Worm (Caenorhabditis elegans) whole organism, L1 larva: Measurements from ENCODE around the gene clc-24.

Experiments
- C16A3.4 ChIP-seq: fragments of 150-350 bp; optimal IDR thresholded peaks from 2 replicates; lab custom pipeline; 2014; ENCODE audit warnings: missing biosample characterization, missing genetic modification characterization
- C34B4.2 ChIP-seq: sonication (generic microtip); optimal IDR thresholded peaks from 2 replicates; lab custom pipeline; 2017; ENCODE audit warnings: mild to moderate bottlenecking, missing genetic modification characterization, missing compliant biosample characterization
- F16B12.6 ChIP-seq: fragments of 150-350 bp; optimal IDR thresholded peaks from 2 replicates; lab custom pipeline; 2014; ENCODE audit warnings: missing biosample characterization, missing genetic modification characterization
- Y116A8C.19 ChIP-seq: sonication (generic microtip); optimal IDR thresholded peaks from 2 replicates; lab custom pipeline; 2016; ENCODE audit warnings: missing compliant biosample characterization, missing genetic modification characterization, borderline replicate concordance
- alr-1 ChIP-seq: fragments of 200-800 bp; sonication (Bioruptor generic); optimal IDR thresholded peaks from 2 replicates; lab custom pipeline; 2018; ENCODE audit warnings: borderline replicate concordance, mild to moderate bottlenecking, missing genetic modification characterization, missing compliant biosample characterization
- aly-2 ChIP-seq: fragments of 150-350 bp; optimal IDR thresholded peaks from 2 replicates; lab custom pipeline; 2014; ENCODE audit warnings: missing biosample characterization, missing genetic modification characterization
- blmp-1 ChIP-seq: fragments of 150-350 bp; optimal IDR thresholded peaks from 2 replicates; lab custom pipeline; 2014; ENCODE audit warnings: missing biosample characterization, missing genetic modification characterization
- ceh-63 ChIP-seq: fragments of 200-800 bp; sonication (Bioruptor generic); optimal IDR thresholded peaks from 2 replicates; lab custom pipeline; 2018; ENCODE audit warnings: mild to moderate bottlenecking, missing genetic modification characterization, missing compliant biosample characterization
- ceh-8 ChIP-seq: fragments of 200-800 bp; sonication (Bioruptor generic); optimal IDR thresholded peaks from 2 replicates; lab custom pipeline; 2018; ENCODE audit warnings: mild to moderate bottlenecking, missing genetic modification characterization, moderate library complexity, missing compliant biosample characterization
- ceh-82 ChIP-seq, 3 experiments: fragments of 150-350 bp in 1 of 3; sonication (generic microtip) in 2 of 3; optimal IDR thresholded peaks; 2 replicates each; lab custom pipeline; 2014 to 2017; ENCODE audit warnings: missing biosample characterization in 3 of 3, missing genetic modification characterization in 3 of 3
- ces-1 ChIP-seq: fragments of 150-350 bp; optimal IDR thresholded peaks from 2 replicates; lab custom pipeline; 2014; ENCODE audit warnings: missing biosample characterization, missing genetic modification reagents, missing genetic modification characterization
- dsc-1 ChIP-seq: sonication (generic microtip); optimal IDR thresholded peaks from 2 replicates; lab custom pipeline; 2016; ENCODE audit warnings: mild to moderate bottlenecking, missing genetic modification characterization, missing compliant biosample characterization
- efl-1 ChIP-seq, 4 experiments: fragments of 150-350 bp; optimal IDR thresholded peaks in 3 of 4; peaks in 1 of 4; 1 replicate in 1 of 4; 2 replicates in 3 of 4; lab custom pipeline; 2014; ENCODE audit warnings: missing biosample characterization in 2 of 4, missing genetic modification characterization in 2 of 4, missing genetic modification reagents in 2 of 4
- ets-5 ChIP-seq: fragments of 200-800 bp; sonication (Bioruptor generic); IDR thresholded peaks from 2 replicates; pipeline ENCODE4 v1.3.6; 2022; ENCODE audit warnings: missing genetic modification characterization, missing compliant biosample characterization
- fkh-10 ChIP-seq: sonication (generic microtip); optimal IDR thresholded peaks from 2 replicates; lab custom pipeline; 2017; ENCODE audit warnings: missing biosample characterization, missing genetic modification reagents, missing genetic modification characterization
- grh-1 ChIP-seq: fragments of 200-800 bp; sonication (Bioruptor generic); IDR thresholded peaks from 2 replicates; pipeline ENCODE4 v1.3.6; 2022; ENCODE audit warnings: missing genetic modification reagents, missing genetic modification characterization, missing compliant biosample characterization
- isw-1 ChIP-seq: fragments of 200-800 bp; sonication (Bioruptor generic); IDR thresholded peaks from 2 replicates; pipeline ENCODE4 v1.3.6; 2022; ENCODE audit warnings: missing genetic modification characterization, missing compliant biosample characterization
- jun-1 ChIP-seq: fragments of 150-350 bp; optimal IDR thresholded peaks from 2 replicates; lab custom pipeline; 2014; ENCODE audit warnings: missing biosample characterization, missing genetic modification reagents, missing genetic modification characterization
- lin-13 ChIP-seq: fragments of 150-350 bp; optimal IDR thresholded peaks from 2 replicates; lab custom pipeline; 2014; ENCODE audit warnings: missing biosample characterization, missing genetic modification reagents, missing genetic modification characterization
- lin-14 ChIP-seq: fragments of 200-800 bp; sonication (Bioruptor generic); optimal IDR thresholded peaks from 2 replicates; lab custom pipeline; 2018; ENCODE audit warnings: mild to moderate bottlenecking, missing genetic modification characterization, moderate library complexity, missing compliant biosample characterization
- lin-15B ChIP-seq: fragments of 150-350 bp; sonication (generic microtip); optimal IDR thresholded peaks from 3 replicates; lab custom pipeline; 2014; ENCODE audit warnings: missing biosample characterization, missing genetic modification characterization
- lsy-2 ChIP-seq, 2 experiments: fragments of 150-350 bp; optimal IDR thresholded peaks; 2 replicates each; lab custom pipeline; 2014; ENCODE audit warnings: missing biosample characterization in 2 of 2, missing genetic modification characterization in 2 of 2
- mdl-1 ChIP-seq, 2 experiments: fragments of 150-350 bp; optimal IDR thresholded peaks; 2 replicates each; lab custom pipeline; 2014 to 2017; ENCODE audit warnings: missing biosample characterization in 2 of 2, missing genetic modification characterization in 2 of 2, inconsistent platforms in 1 of 2
- mep-1 ChIP-seq: fragments of 150-350 bp; optimal IDR thresholded peaks from 2 replicates; lab custom pipeline; 2014; ENCODE audit warnings: missing biosample characterization, missing genetic modification characterization
- nhr-12 ChIP-seq: sonication (generic microtip); optimal IDR thresholded peaks from 2 replicates; lab custom pipeline; 2017; ENCODE audit warnings: missing biosample characterization, missing genetic modification characterization
- nhr-77 ChIP-seq: fragments of 150-350 bp; optimal IDR thresholded peaks from 2 replicates; lab custom pipeline; 2014; ENCODE audit warnings: missing biosample characterization, missing genetic modification characterization
- pag-3 ChIP-seq: sonication (generic microtip); optimal IDR thresholded peaks from 2 replicates; lab custom pipeline; 2017; ENCODE audit warnings: missing genetic modification characterization, mild to moderate bottlenecking, missing compliant biosample characterization, antibody characterized with exemption, borderline replicate concordance; ENCODE audit not compliant: insufficient read depth
- pax-3 ChIP-seq: fragments of 200-800 bp; sonication (Bioruptor generic); optimal IDR thresholded peaks from 2 replicates; lab custom pipeline; 2018; ENCODE audit warnings: mild to moderate bottlenecking, missing genetic modification characterization, moderate library complexity, missing compliant biosample characterization
- pqm-1 ChIP-seq: sonication (generic microtip); optimal IDR thresholded peaks from 3 replicates; lab custom pipeline; 2017; ENCODE audit warnings: missing biosample characterization, missing genetic modification characterization
- rnt-1 ChIP-seq: sonication (generic microtip); optimal IDR thresholded peaks from 2 replicates; lab custom pipeline; 2016; ENCODE audit warnings: mild to moderate bottlenecking, missing genetic modification characterization, moderate library complexity, missing compliant biosample characterization
- skn-1 ChIP-seq: fragments of 150-350 bp; optimal IDR thresholded peaks from 2 replicates; lab custom pipeline; 2014; ENCODE audit warnings: missing biosample characterization, missing genetic modification characterization
- snpc-4 ChIP-seq: fragments of 150-350 bp; optimal IDR thresholded peaks from 2 replicates; lab custom pipeline; 2014; ENCODE audit warnings: missing biosample characterization, missing genetic modification characterization
- sptf-1 ChIP-seq: fragments of 150-350 bp; optimal IDR thresholded peaks from 2 replicates; lab custom pipeline; 2014; ENCODE audit warnings: missing biosample characterization, missing genetic modification characterization
- sup-37 ChIP-seq: fragments of 200-800 bp; sonication (Bioruptor generic); optimal IDR thresholded peaks from 2 replicates; lab custom pipeline; 2018; ENCODE audit warnings: mild to moderate bottlenecking, missing genetic modification characterization, missing compliant biosample characterization
- swsn-7 ChIP-seq: sonication (generic microtip); optimal IDR thresholded peaks from 2 replicates; lab custom pipeline; 2016; ENCODE audit warnings: missing genetic modification characterization, missing compliant biosample characterization
- tbx-2 ChIP-seq: sonication (generic microtip); optimal IDR thresholded peaks from 2 replicates; lab custom pipeline; 2016; ENCODE audit warnings: missing genetic modification characterization, missing compliant biosample characterization
- tlp-1 ChIP-seq: fragments of 150-350 bp; optimal IDR thresholded peaks from 2 replicates; lab custom pipeline; 2014; ENCODE audit warnings: missing biosample characterization, missing genetic modification characterization
- unc-130 ChIP-seq: fragments of 150-350 bp; optimal IDR thresholded peaks from 2 replicates; lab custom pipeline; 2017; ENCODE audit warnings: missing biosample characterization, missing genetic modification characterization, inconsistent platforms
- unc-30 ChIP-seq: sonication (generic microtip); optimal IDR thresholded peaks from 2 replicates; lab custom pipeline; 2017; ENCODE audit warnings: missing biosample characterization, missing genetic modification characterization
- unc-62 ChIP-seq: fragments of 150-350 bp; optimal IDR thresholded peaks from 2 replicates; lab custom pipeline; 2014; ENCODE audit warnings: missing biosample characterization, missing genetic modification reagents, missing genetic modification characterization
- zip-4 ChIP-seq: fragments of 200-800 bp; sonication (Bioruptor generic); optimal IDR thresholded peaks from 2 replicates; lab custom pipeline; 2018; ENCODE audit warnings: mild to moderate bottlenecking, missing genetic modification characterization, moderate library complexity, missing compliant biosample characterization
- ztf-11 ChIP-seq, 2 experiments: sonication (generic microtip); optimal IDR thresholded peaks; 2 replicates each; lab custom pipeline; 2016 to 2017; ENCODE audit warnings: missing genetic modification characterization in 2 of 2, missing biosample characterization in 1 of 2, missing compliant biosample characterization in 1 of 2
- ztf-4 ChIP-seq: fragments of 150-350 bp; optimal IDR thresholded peaks from 2 replicates; lab custom pipeline; 2014; ENCODE audit warnings: missing biosample characterization, missing genetic modification characterization

clc-24 gene

ce11 chrIII:981960-982359 is 27.9 kb upstream of the clc-24 start (continued):
- TF ChIP-seq efl-1 (optimal IDR thresholded peaks at IDR 0.05; lab: Kevin White, UChicago) (peak; percentile 58 to 62), efl-1 (GFP tag; optimal IDR thresholded peaks at IDR 0.05 in 1 of 2; lab: Kevin White, UChicago) (peak; percentile 40 to 50), C16A3.4 (peak; percentile 16), ceh-8 (no peak), mdl-1 (tag; optimal IDR thresholded peaks at IDR 0.05; lab: Kevin White, UChicago) (peak in 1 of 2 experiments; percentile 15), tbx-2 (tag; lab: Kevin White, UChicago) (peak; percentile 23), nhr-77 (no peak), lsy-2 (tag; optimal IDR thresholded peaks at IDR 0.05; lab: Kevin White, UChicago) (peak; percentile 20 to 64), lin-14 (GFP tag; lab: Kevin White, UChicago) (peak; percentile 79), sptf-1 (tag; lab: Kevin White, UChicago) (no peak), ztf-4 (tag; lab: Kevin White, UChicago) (no peak), blmp-1 (peak; percentile 49), Y116A8C.19 (tag; lab: Kevin White, UChicago) (no peak), lin-13 (GFP tag; lab: Kevin White, UChicago) (no peak), snpc-4 (tag; lab: Kevin White, UChicago) (no peak), lin-15B (tag; lab: Kevin White, UChicago) (no peak), skn-1 (tag; lab: Kevin White, UChicago) (no peak), C34B4.2 (tag; lab: Kevin White, UChicago) (no peak), rnt-1 (tag; lab: Kevin White, UChicago) (peak; percentile 60), unc-130 (tag; lab: Kevin White, UChicago) (no peak), ztf-11 (tag; optimal IDR thresholded peaks at IDR 0.05; lab: Kevin White, UChicago) (no peak), pag-3 (tag; lab: Kevin White, UChicago) (no peak), jun-1 (tag; lab: Kevin White, UChicago) (no peak), ets-5 (GFP tag; lab: Robert Waterston, UW) (no peak), ces-1 (GFP tag; lab: Kevin White, UChicago) (no peak), fkh-10 (GFP tag; lab: Kevin White, UChicago) (no peak), swsn-7 (peak; percentile 26), alr-1 (tag; lab: Kevin White, UChicago) (no peak), pax-3 (tag; lab: Kevin White, UChicago) (no peak), dsc-1 (tag; lab: Kevin White, UChicago) (peak; percentile 7), unc-30 (tag; lab: Kevin White, UChicago) (no peak), isw-1 (GFP tag; lab: Robert Waterston, UW) (no peak), mep-1 (tag; lab: Kevin White, UChicago) (no peak), pqm-1 (tag; lab: Kevin White, UChicago) (no peak), sup-37 (GFP tag; lab: Kevin White, UChicago) (no peak), ceh-63 (GFP tag; lab: Kevin White, UChicago) (no peak), F16B12.6 (tag; lab: Kevin White, UChicago) (peak; percentile 21), ceh-82 (tag; optimal IDR thresholded peaks at IDR 0.05; lab: Kevin White, UChicago) (peak; percentile 13 to 68 (median 40)), nhr-12 (tag; lab: Kevin White, UChicago) (no peak), aly-2 (tag; lab: Kevin White, UChicago) (no peak), grh-1 (no peak), zip-4 (GFP tag; lab: Kevin White, UChicago) (no peak), unc-62 (GFP tag; lab: Kevin White, UChicago) (no peak), tlp-1 (tag; lab: Kevin White, UChicago) (no peak)
